Worm (Caenorhabditis elegans): ENCODE data around the gene plx-2.

The plx-2 gene

DNA sequence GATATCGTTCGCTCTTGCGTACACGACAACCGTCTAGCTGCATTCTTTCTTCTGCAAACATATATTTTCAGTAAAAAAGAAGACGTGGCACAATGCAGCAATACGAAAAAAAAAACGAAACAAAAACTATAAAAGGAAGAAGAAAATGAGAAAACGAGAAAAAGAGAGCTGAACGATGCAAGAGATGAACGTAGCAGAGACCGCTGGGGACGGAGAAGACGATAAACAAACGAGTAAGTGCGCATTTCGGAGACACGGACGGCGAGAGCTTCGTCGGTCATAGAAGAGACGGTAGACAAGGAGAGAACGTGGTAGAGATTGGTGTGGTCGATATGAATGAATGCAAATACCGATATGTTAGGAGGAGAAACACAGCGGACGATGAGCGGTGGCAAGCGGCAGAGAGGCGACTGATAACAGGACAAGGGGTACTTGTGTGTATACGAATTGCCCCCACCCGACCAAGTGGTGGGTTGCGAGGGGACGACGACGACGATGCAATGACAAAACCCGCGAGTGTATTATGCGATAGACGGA, 13.3 kb upstream of the plx-2 start, which contains the start of gene K04B12.2 (continued):
- TF ChIP-seq bed-1 (GFP tag; IDR thresholded peaks at IDR 0.05), result no peak
- TF ChIP-seq nfya-2 (GFP tag; IDR thresholded peaks at IDR 0.05), result no peak
- TF ChIP-seq F22D6.2 (tag; optimal IDR thresholded peaks at IDR 0.05), result no peak
- TF ChIP-seq F55B11.4 (tag; optimal IDR thresholded peaks at IDR 0.05; ENCODE audit: borderline replicate concordance, insufficient read depth), result no peak
- TF ChIP-seq Y79H2A.3 (GFP tag; conservative IDR thresholded peaks at IDR 0.05), result no peak
- no peak for TF ChIP-seq F33H1.4 (GFP tag; IDR thresholded peaks at IDR 0.05)
- TF ChIP-seq egrh-3 (GFP tag; IDR thresholded peaks at IDR 0.05), result no peak
- TF ChIP-seq K11D2.4 (GFP tag; IDR thresholded peaks at IDR 0.05), result no peak
- no peak for TF ChIP-seq sdz-38 (tag; optimal IDR thresholded peaks at IDR 0.05)
- TF ChIP-seq zfh-2 (GFP tag; conservative IDR thresholded peaks at IDR 0.05), result peak; percentile 85
- TF ChIP-seq F57C9.4 (tag; optimal IDR thresholded peaks at IDR 0.05), result no peak
- TF ChIP-seq ceh-58 (GFP tag; IDR thresholded peaks at IDR 0.05), result no peak
- TF ChIP-seq ztf-28 (GFP tag; IDR thresholded peaks at IDR 0.05), result no peak
- no peak for TF ChIP-seq let-526 (GFP tag; IDR thresholded peaks at IDR 0.05)
- no peak for TF ChIP-seq dpl-1 (GFP tag; optimal IDR thresholded peaks at IDR 0.05)
- TF ChIP-seq gei-17 (GFP tag; optimal IDR thresholded peaks at IDR 0.05), result no peak
- no peak for TF ChIP-seq egl-18 (GFP tag; IDR thresholded peaks at IDR 0.05)
- no peak for TF ChIP-seq snpc-4 (GFP tag; optimal IDR thresholded peaks at IDR 0.05)
- TF ChIP-seq snpc-4 (tag; optimal IDR thresholded peaks at IDR 0.05), result peak in 1 of 4 experiments; percentile 24
- TF ChIP-seq ztf-25 (GFP tag; IDR thresholded peaks at IDR 0.05), result no peak
- peak; percentile 33 for TF ChIP-seq tbp1 (GFP tag; optimal IDR thresholded peaks at IDR 0.05)
- no peak for TF ChIP-seq hlh-26 (GFP tag; conservative IDR thresholded peaks at IDR 0.05)
- TF ChIP-seq D2030.7 (GFP tag; IDR thresholded peaks at IDR 0.05), result no peak
- TF ChIP-seq cebp-1 (GFP tag; IDR thresholded peaks at IDR 0.05), result no peak
- TF ChIP-seq cebp-1 (tag; optimal IDR thresholded peaks at IDR 0.05), result peak; percentile 68
- TF ChIP-seq ama-1 (optimal IDR thresholded peaks at IDR 0.05), result no peak
- TF ChIP-seq ama-1 (GFP tag; optimal IDR thresholded peaks at IDR 0.05), result no peak
- no peak for TF ChIP-seq mes-4 (tag; optimal IDR thresholded peaks at IDR 0.05)
- no peak for TF ChIP-seq lag-1 (GFP tag; IDR thresholded peaks at IDR 0.05)
- no peak for TF ChIP-seq ceh-40 (GFP tag; IDR thresholded peaks at IDR 0.05)
- TF ChIP-seq C06A6.2 (GFP tag; conservative IDR thresholded peaks at IDR 0.05), result no peak
- 0 out of 2 replicates have a peak, but pooled peaks have one; percentile 33 for TF ChIP-seq nfyb-1 (GFP tag; IDR thresholded peaks at IDR 0.05)
- no peak for TF ChIP-seq ceh-79 (tag; optimal IDR thresholded peaks at IDR 0.05)
- 0 out of 2 replicates have a peak, but pooled peaks have one; percentile 20 for TF ChIP-seq lir-1 (GFP tag; conservative IDR thresholded peaks at IDR 0.05)
- TF ChIP-seq tlf-1 (GFP tag; optimal IDR thresholded peaks at IDR 0.05), result no peak
- TF ChIP-seq egl-44 (GFP tag; IDR thresholded peaks at IDR 0.05), result 0 out of 2 replicates have a peak, but pooled peaks have one; percentile 12
- TF ChIP-seq fkh-3 (tag; optimal IDR thresholded peaks at IDR 0.05), result no peak
- TF ChIP-seq pbrm-1 (GFP tag; IDR thresholded peaks at IDR 0.05), result no peak
- no peak for TF ChIP-seq akir-1 (GFP tag; optimal IDR thresholded peaks at IDR 0.05)
- no peak for TF ChIP-seq aptf-2 (GFP tag; conservative IDR thresholded peaks at IDR 0.05)
- no peak for TF ChIP-seq ceh-100 (GFP tag; IDR thresholded peaks at IDR 0.05)
- no peak for TF ChIP-seq madf-8 (GFP tag; conservative IDR thresholded peaks at IDR 0.05)
- TF ChIP-seq mcd-1 (GFP tag; IDR thresholded peaks at IDR 0.05), result peak; percentile 78
- no peak for TF ChIP-seq Y53G8AR.9 (GFP tag; conservative IDR thresholded peaks at IDR 0.05)
- no peak for TF ChIP-seq B0019.2 (GFP tag; conservative IDR thresholded peaks at IDR 0.05)
- TF ChIP-seq Y56A3A.18 (GFP tag; IDR thresholded peaks at IDR 0.05), result no peak
- TF ChIP-seq hsf-1 (GFP tag; IDR thresholded peaks at IDR 0.05), result no peak
- TF ChIP-seq snpc-1.1 (tag; optimal IDR thresholded peaks at IDR 0.05; ENCODE audit: insufficient read depth), result no peak
- no peak for TF ChIP-seq Y67H2A.10 (GFP tag; conservative IDR thresholded peaks at IDR 0.05)
- peak; percentile 47 for TF ChIP-seq ztf-26 (tag; optimal IDR thresholded peaks at IDR 0.05)

Data from whole organism, young adult.